Worm (Caenorhabditis elegans) whole organism, young adult: ENCODE measurements around the gene C34E10.12.

ENCODE experiments used
- Y67H2A.10 ChIP-seq: fragments of 200-800 bp; sonication (Bioruptor generic); conservative IDR thresholded peaks from 2 replicates; pipeline ENCODE4 v1.3.6; 2022; ENCODE audit warnings: missing genetic modification reagents, missing genetic modification characterization, missing compliant biosample characterization
- akir-1 ChIP-seq: fragments of 200-800 bp; sonication (Bioruptor generic); optimal IDR thresholded peaks from 2 replicates; lab custom pipeline; 2018; ENCODE audit warnings: mild to moderate bottlenecking, missing genetic modification characterization, moderate library complexity, missing compliant biosample characterization
- ceh-100 ChIP-seq: fragments of 200-800 bp; sonication (Bioruptor generic); IDR thresholded peaks from 2 replicates; pipeline ENCODE4 v1.3.6; 2022; ENCODE audit warnings: missing genetic modification reagents, missing genetic modification characterization, missing compliant biosample characterization
- dpl-1 ChIP-seq: fragments of 150-350 bp; optimal IDR thresholded peaks from 2 replicates; lab custom pipeline; 2014; ENCODE audit warnings: missing biosample characterization, missing genetic modification reagents, missing genetic modification characterization
- madf-3 ChIP-seq: fragments of 200-800 bp; sonication (Bioruptor generic); IDR thresholded peaks from 2 replicates; pipeline ENCODE4 v1.3.6; 2022; ENCODE audit warnings: missing genetic modification reagents, missing genetic modification characterization, missing compliant biosample characterization
- snpc-1.3 ChIP-seq: sonication (generic microtip); optimal IDR thresholded peaks from 2 replicates; lab custom pipeline; 2017; ENCODE audit warnings: missing genetic modification characterization, mild to moderate bottlenecking, missing compliant biosample characterization, antibody characterized with exemption, moderate library complexity, missing genotype, missing genetic modification reagents; ENCODE audit not compliant: insufficient read depth
- tbx-9 ChIP-seq: sonication (generic microtip); optimal IDR thresholded peaks from 2 replicates; lab custom pipeline; 2016; ENCODE audit warnings: borderline replicate concordance, missing genetic modification characterization, inconsistent platforms, missing compliant biosample characterization
- ztf-6 ChIP-seq: fragments of 200-800 bp; sonication (Bioruptor generic); IDR thresholded peaks from 2 replicates; pipeline ENCODE4 v1.3.6; 2022; ENCODE audit warnings: missing genetic modification reagents, missing genetic modification characterization, missing compliant biosample characterization

- TF ChIP-seq dpl-1 (GFP tag; lab: Kevin White, UChicago) (no peak), Y67H2A.10 (GFP tag; lab: Robert Waterston, UW) (no peak), ztf-6 (GFP tag; lab: Robert Waterston, UW) (no peak), akir-1 (no peak), ceh-100 (GFP tag; lab: Robert Waterston, UW) (no peak), snpc-1.3 (tag; lab: Kevin White, UChicago) (no peak), tbx-9 (tag; lab: Kevin White, UChicago) (no peak), madf-3 (GFP tag; lab: Robert Waterston, UW) (no peak)
These were observed 32.7 kb upstream of the C34E10.12 start, which contains the start of gene gop-3 for ce11 chrIII:5260394-5260793.
